Fruit fly (Drosophila melanogaster) whole organism, adult: Measurements from ENCODE around the gene CG18586.
A peak's percentile ranks its signal among the peaks of the same experiment; 100 is the strongest.

Experiments
- CG11617 ChIP-seq: fragments of 200-800 bp; sonication (Bioruptor generic); optimal IDR thresholded peaks from 2 replicates; lab custom pipeline; 2017; ENCODE audit warnings: mild to moderate bottlenecking, missing biosample characterization, missing genetic modification reagents, missing genetic modification characterization
- CG12768 ChIP-seq: fragments of 200-800 bp; sonication (Bioruptor generic); optimal IDR thresholded peaks from 2 replicates; lab custom pipeline; 2017; ENCODE audit warnings: missing biosample characterization, missing genetic modification characterization, mild to moderate bottlenecking, moderate library complexity, missing genetic modification reagents
- CG1620 ChIP-seq: fragments of 200-800 bp; sonication (Bioruptor generic); optimal IDR thresholded peaks from 2 replicates; lab custom pipeline; 2016; ENCODE audit warnings: missing biosample characterization, missing genetic modification characterization
- CG33017 ChIP-seq: fragments of 200-800 bp; sonication (Bioruptor generic); optimal IDR thresholded peaks from 2 replicates; lab custom pipeline; 2018; ENCODE audit warnings: missing biosample characterization, mild to moderate bottlenecking, missing genetic modification characterization, moderate library complexity
- CG5204 ChIP-seq: fragments of 200-800 bp; sonication (Bioruptor generic); optimal IDR thresholded peaks from 2 replicates; lab custom pipeline; 2016; ENCODE audit warnings: missing biosample characterization, missing genetic modification characterization
- CG7045 ChIP-seq: fragments of 200-800 bp; sonication (Bioruptor generic); optimal IDR thresholded peaks from 2 replicates; lab custom pipeline; 2017; ENCODE audit warnings: missing biosample characterization, mild to moderate bottlenecking, missing genetic modification characterization
- CG7101 ChIP-seq: fragments of 200-800 bp; sonication (Bioruptor generic); optimal IDR thresholded peaks from 2 replicates; lab custom pipeline; 2018; ENCODE audit warnings: missing biosample characterization, mild to moderate bottlenecking, missing genetic modification characterization, moderate library complexity
- Clk ChIP-seq: fragments of 200-800 bp; sonication (Bioruptor generic); optimal IDR thresholded peaks from 2 replicates; lab custom pipeline; 2017; ENCODE audit warnings: missing biosample characterization, missing genetic modification characterization
- Crg-1 ChIP-seq: fragments of 200-800 bp; sonication (Bioruptor generic); optimal IDR thresholded peaks from 2 replicates; lab custom pipeline; 2016; ENCODE audit warnings: missing biosample characterization, missing genetic modification characterization
- Hr96 ChIP-seq: fragments of 200-800 bp; sonication (Bioruptor generic); optimal IDR thresholded peaks from 2 replicates; lab custom pipeline; 2016; ENCODE audit warnings: missing biosample characterization, missing genetic modification characterization
- Mnt ChIP-seq: fragments of 200-800 bp; sonication (Bioruptor generic); optimal IDR thresholded peaks from 2 replicates; lab custom pipeline; 2016; ENCODE audit warnings: missing biosample characterization, mild to moderate bottlenecking, missing genetic modification characterization
- bab1 ChIP-seq: fragments of 200-800 bp; sonication (Bioruptor generic); optimal IDR thresholded peaks from 3 replicates; lab custom pipeline; 2019; ENCODE audit warnings: missing biosample characterization, mild to moderate bottlenecking, missing genetic modification characterization, moderate library complexity
- cic ChIP-seq: fragments of 200-800 bp; sonication (Bioruptor generic); optimal IDR thresholded peaks from 2 replicates; lab custom pipeline; 2017; ENCODE audit warnings: missing biosample characterization, mild to moderate bottlenecking, missing genetic modification characterization, moderate library complexity
- kay ChIP-seq: fragments of 200-800 bp; sonication (Bioruptor generic); peaks from one replicate; lab custom pipeline; 2016; ENCODE audit warnings: missing biosample characterization, missing genetic modification characterization, borderline replicate concordance
- ovo ChIP-seq: fragments of 200-800 bp; sonication (Bioruptor generic); optimal IDR thresholded peaks from 2 replicates; lab custom pipeline; 2016; ENCODE audit warnings: missing biosample characterization, missing genetic modification characterization
- pad ChIP-seq: fragments of 200-800 bp; sonication (Bioruptor generic); optimal IDR thresholded peaks from 3 replicates; lab custom pipeline; 2017; ENCODE audit warnings: missing biosample characterization, missing genetic modification characterization, mild to moderate bottlenecking, moderate library complexity, missing genetic modification reagents
- toe ChIP-seq: fragments of 200-800 bp; sonication (Bioruptor generic); optimal IDR thresholded peaks from 2 replicates; lab custom pipeline; 2016; ENCODE audit warnings: missing biosample characterization, missing genetic modification characterization

CG18586 gene

dm6 chr3L:5922005-5922685, 49.0 kb downstream of the CG18586 start, which contains the start of gene CG32407:
Gene CG32407 (plus strand): TSS chr3L:5922055.
- TF ChIP-seq toe = peak; percentile 8
- TF ChIP-seq cic (GFP tag; lab: Kevin White, UChicago) = peak; percentile 59
- TF ChIP-seq bab1 (GFP tag; lab: Kevin White, UChicago) = no peak
- peak; percentile 24 for TF ChIP-seq ovo
- peak; percentile 53 for TF ChIP-seq Hr96 (GFP tag; lab: Kevin White, UChicago)
- TF ChIP-seq CG7045 (GFP tag; lab: Kevin White, UChicago) = peak; percentile 6
- TF ChIP-seq CG33017 (tag; lab: Kevin White, UChicago) = no peak
- TF ChIP-seq CG11617 (GFP tag; lab: Kevin White, UChicago) = peak; percentile 13
- TF ChIP-seq pad (GFP tag; lab: Kevin White, UChicago) = peak; percentile 64
- peak; percentile 71 for TF ChIP-seq Mnt
- TF ChIP-seq kay (GFP tag; lab: Kevin White, UChicago) = no peak
- no peak for TF ChIP-seq CG5204 (GFP tag; lab: Kevin White, UChicago)
- peak; percentile 23 for TF ChIP-seq CG7101 (tag; lab: Kevin White, UChicago)
- no peak for TF ChIP-seq CG1620 (GFP tag; lab: Kevin White, UChicago)
- TF ChIP-seq CG12768 (GFP tag; lab: Kevin White, UChicago) = peak; percentile 45
- TF ChIP-seq Clk (GFP tag; lab: Kevin White, UChicago) = no peak
- TF ChIP-seq Crg-1 = peak; percentile 36

- peak; percentile 42 for TF ChIP-seq Mnt
- TF ChIP-seq CG5204 (GFP tag; lab: Kevin White, UChicago) = no peak
- peak; percentile 79 for TF ChIP-seq ovo
- peak; percentile 43 for TF ChIP-seq Hr96 (GFP tag; lab: Kevin White, UChicago)
- peak; percentile 41 for TF ChIP-seq CG12768 (GFP tag; lab: Kevin White, UChicago)
- peak; percentile 39 for TF ChIP-seq cic (GFP tag; lab: Kevin White, UChicago)
Observed at dm6 chr3L:5923646-5924122, 50.6 kb downstream of the CG18586 start, which contains the start of gene CG33523. Gene CG33523 (plus strand): TSS chr3L:5923862.
